Worm (Caenorhabditis elegans): ENCODE results near the gene cal-8.

cal-8 gene

DNA sequence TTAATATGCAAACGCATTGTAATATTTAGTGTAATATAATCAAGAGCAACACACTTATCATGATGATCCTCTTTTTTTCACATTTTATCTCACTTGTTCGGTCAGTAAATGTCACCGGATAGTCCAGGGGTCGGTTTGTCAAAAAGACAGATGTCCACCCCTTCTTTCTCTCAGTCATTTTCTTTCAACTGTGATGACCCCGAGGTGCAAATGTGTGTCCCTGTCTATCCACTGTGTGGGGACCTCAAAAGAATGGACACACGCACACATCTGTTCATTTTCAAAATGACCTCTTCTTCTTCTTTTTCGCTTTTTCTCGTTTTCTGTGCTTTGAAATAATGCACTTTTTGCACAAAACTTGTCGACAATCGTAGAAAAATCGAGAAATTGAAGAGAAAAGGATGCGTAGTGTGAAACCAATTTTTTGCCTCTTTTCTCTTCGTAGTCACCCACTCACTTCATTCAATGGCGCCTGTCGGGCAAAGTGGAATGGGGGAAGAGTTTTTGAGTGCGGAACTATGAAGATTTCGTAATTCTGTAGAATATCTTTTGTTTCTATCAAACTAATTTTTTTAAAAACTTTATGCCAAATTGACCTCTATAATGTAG, 18.0 kb downstream of the cal-8 start:
- TF ChIP-seq nhr-77 (tag; optimal IDR thresholded peaks at IDR 0.05) (no peak), elt-1 (tag; optimal IDR thresholded peaks at IDR 0.05) (no peak), hmg-11 (tag; optimal IDR thresholded peaks at IDR 0.05) (no peak), lin-39 (tag; optimal IDR thresholded peaks at IDR 0.05) (peak; percentile 56), nfya-1 (tag; optimal IDR thresholded peaks at IDR 0.05; ENCODE audit: insufficient read depth) (peak; percentile 41), mdl-1 (tag; optimal IDR thresholded peaks at IDR 0.05) (no peak), lsy-12 (tag; optimal IDR thresholded peaks at IDR 0.05) (no peak), nhr-11 (tag; optimal IDR thresholded peaks at IDR 0.05) (no peak), snpc-4 (tag; optimal IDR thresholded peaks at IDR 0.05) (no peak), unc-39 (tag; optimal IDR thresholded peaks at IDR 0.05) (no peak), zag-1 (tag; optimal IDR thresholded peaks at IDR 0.05) (no peak), fkh-10 (GFP tag; optimal IDR thresholded peaks at IDR 0.05) (peak; percentile 58), egl-27 (tag; optimal IDR thresholded peaks at IDR 0.05) (no peak), unc-62 (GFP tag; optimal IDR thresholded peaks at IDR 0.05) (peak; percentile 40), egl-5 (tag; optimal IDR thresholded peaks at IDR 0.05) (no peak), ztf-4 (tag; optimal IDR thresholded peaks at IDR 0.05) (no peak), ama-1 (optimal IDR thresholded peaks at IDR 0.05) (no peak), nhr-43 (tag; optimal IDR thresholded peaks at IDR 0.05; ENCODE audit: poor library complexity, severe bottlenecking) (no peak), sea-2 (GFP tag; optimal IDR thresholded peaks at IDR 0.05) (no peak), ceh-16 (tag; optimal IDR thresholded peaks at IDR 0.05) (no peak), ztf-11 (tag; optimal IDR thresholded peaks at IDR 0.05) (no peak), ZK546.5 (tag; optimal IDR thresholded peaks at IDR 0.05) (no peak), ceh-28 (tag; optimal IDR thresholded peaks at IDR 0.05) (no peak), skn-1 (tag; optimal IDR thresholded peaks at IDR 0.05) (no peak), elt-3 (tag; optimal IDR thresholded peaks at IDR 0.05) (no peak), mml-1 (tag; optimal IDR thresholded peaks at IDR 0.05) (no peak), fkh-2 (tag; optimal IDR thresholded peaks at IDR 0.05) (no peak), nhr-28 (tag; optimal IDR thresholded peaks at IDR 0.05) (no peak), nhr-237 (tag; optimal IDR thresholded peaks at IDR 0.05) (no peak), lin-15B (tag; optimal IDR thresholded peaks at IDR 0.05) (no peak)

DNA sequence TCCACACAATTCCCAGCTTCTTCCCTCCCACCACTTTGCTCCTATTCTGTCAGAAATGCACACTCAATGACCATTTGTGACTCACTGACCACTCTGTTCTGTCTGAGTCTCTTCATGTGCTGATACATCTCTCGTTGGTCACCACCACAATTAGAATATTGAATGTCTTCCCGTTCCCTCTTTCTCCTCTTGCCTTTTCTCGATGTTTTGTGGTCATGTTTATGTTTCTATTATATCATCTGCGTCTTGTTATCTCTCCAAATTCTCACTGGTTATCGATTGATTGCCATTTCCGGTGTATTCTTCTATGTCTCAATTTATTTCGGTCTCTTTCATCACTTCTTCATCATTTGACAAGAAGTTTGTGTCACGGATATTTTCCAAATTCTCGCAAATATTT, 20.9 kb downstream of the cal-8 start:
- TF ChIP-seq unc-62 (GFP tag; optimal IDR thresholded peaks at IDR 0.05) (no peak), elt-2 (tag; optimal IDR thresholded peaks at IDR 0.05) (no peak), ama-1 (optimal IDR thresholded peaks at IDR 0.05) (no peak), jun-1 (tag; optimal IDR thresholded peaks at IDR 0.05) (no peak), fkh-2 (tag; optimal IDR thresholded peaks at IDR 0.05) (no peak), eor-1 (tag; optimal IDR thresholded peaks at IDR 0.05) (no peak), ceh-9 (tag; optimal IDR thresholded peaks at IDR 0.05) (no peak), hmg-11 (tag; optimal IDR thresholded peaks at IDR 0.05) (no peak), ceh-28 (tag; optimal IDR thresholded peaks at IDR 0.05) (peak; percentile 47), snpc-4 (tag; optimal IDR thresholded peaks at IDR 0.05) (no peak), lsy-12 (tag; optimal IDR thresholded peaks at IDR 0.05) (no peak), pqm-1 (tag; optimal IDR thresholded peaks at IDR 0.05) (peak; percentile 22), lin-39 (tag; optimal IDR thresholded peaks at IDR 0.05) (no peak), ZK546.5 (tag; optimal IDR thresholded peaks at IDR 0.05) (no peak)

DNA sequence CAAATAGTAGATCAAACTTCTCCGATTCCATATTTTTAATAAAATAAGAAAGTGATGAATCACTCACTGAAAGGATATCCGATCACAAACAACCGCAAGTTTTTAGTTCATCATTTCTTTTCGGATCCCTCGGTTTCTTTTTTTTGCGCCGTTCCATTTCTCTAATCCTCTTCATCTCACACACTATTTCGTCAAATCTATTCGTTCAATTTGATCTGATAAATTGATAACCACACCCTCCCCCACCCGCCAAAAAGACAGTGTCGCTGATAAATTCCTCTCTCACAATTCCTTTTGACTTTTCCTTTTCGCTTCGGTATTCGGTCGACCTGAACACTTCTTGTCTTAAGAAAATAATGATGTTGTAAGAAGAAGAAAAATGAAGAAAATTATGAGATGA, 22.3 kb downstream of the cal-8 start:
- no peak for TF ChIP-seq fkh-2 (tag; optimal IDR thresholded peaks at IDR 0.05)
- TF ChIP-seq ama-1 (optimal IDR thresholded peaks at IDR 0.05): no peak
- TF ChIP-seq nhr-11 (tag; optimal IDR thresholded peaks at IDR 0.05): no peak
- no peak for TF ChIP-seq ZK546.5 (tag; optimal IDR thresholded peaks at IDR 0.05)
- peak; percentile 12 for TF ChIP-seq nhr-23 (tag; optimal IDR thresholded peaks at IDR 0.05)
- peak in 1 of 3 experiments; percentile 80 for TF ChIP-seq elt-3 (tag; optimal IDR thresholded peaks at IDR 0.05)
- no peak for TF ChIP-seq fos-1 (tag; optimal IDR thresholded peaks at IDR 0.05)
- TF ChIP-seq snpc-4 (tag; optimal IDR thresholded peaks at IDR 0.05): no peak
- no peak for TF ChIP-seq lsy-12 (tag; optimal IDR thresholded peaks at IDR 0.05)
- peak; percentile 38 for TF ChIP-seq nhr-25 (tag; optimal IDR thresholded peaks at IDR 0.05)
- TF ChIP-seq nhr-77 (tag; optimal IDR thresholded peaks at IDR 0.05): no peak
- TF ChIP-seq unc-62 (GFP tag; optimal IDR thresholded peaks at IDR 0.05): no peak
- no peak for TF ChIP-seq elt-2 (tag; optimal IDR thresholded peaks at IDR 0.05)

All from whole organism, L3 larva.